Fruit fly (Drosophila melanogaster) whole organism: ENCODE measurements around the gene CG31798.

Experiments used
- CG8478 ChIP-seq: fragments of >200 bp; optimal IDR thresholded peaks from 2 replicates; lab custom pipeline; 2018; ENCODE audit warnings: inconsistent platforms
- Dll ChIP-seq: fragments of >200 bp; optimal IDR thresholded peaks from 2 replicates; lab custom pipeline; 2017
- EcR ChIP-seq, 2 experiments: fragments of >200 bp; optimal IDR thresholded peaks; 2 replicates each; lab custom pipeline; 2017; ENCODE audit warnings: missing biosample characterization in 2 of 2, missing genetic modification characterization in 2 of 2, missing genetic modification reagents in 2 of 2
- pan ChIP-seq: fragments of >200 bp; optimal IDR thresholded peaks from 2 replicates; lab custom pipeline; 2017
- psq ChIP-seq: fragments of >200 bp; optimal IDR thresholded peaks from 2 replicates; lab custom pipeline; 2017

- TF ChIP-seq CG8478 (lab: Kevin White, UChicago) (no peak), psq (lab: Kevin White, UChicago) (no peak), pan (lab: Kevin White, UChicago) (no peak), EcR (GFP tag; optimal IDR thresholded peaks at IDR 0.05; lab: Kevin White, UChicago) (no peak), Dll (lab: Kevin White, UChicago) (no peak)
Measured at dm6 chr2L:19377129-19378083, 16.6 kb upstream of the CG31798 start.
